Fruit fly (Drosophila melanogaster) whole organism, wandering third instar larva: ENCODE measurements around the gene meru.

ENCODE experiments used
- CG32264 ChIP-seq: fragments of 200-800 bp; sonication (Bioruptor generic); optimal IDR thresholded peaks from 2 replicates; lab custom pipeline; 2016; ENCODE audit warnings: missing biosample characterization, missing genetic modification characterization
- CrebA ChIP-seq: fragments of 200-800 bp; sonication (Bioruptor generic); optimal IDR thresholded peaks from 2 replicates; lab custom pipeline; 2016; ENCODE audit warnings: missing biosample characterization, mild to moderate bottlenecking, missing genetic modification characterization, borderline replicate concordance
- GATAd ChIP-seq: sonication (Bioruptor generic); optimal IDR thresholded peaks from 2 replicates; lab custom pipeline; 2016; ENCODE audit warnings: missing biosample characterization, missing genetic modification characterization
- Hr78 ChIP-seq: fragments of >200 bp; optimal IDR thresholded peaks from 2 replicates; lab custom pipeline; 2017; ENCODE audit warnings: missing biosample characterization, missing genetic modification characterization
- Jra ChIP-seq: sonication (Bioruptor generic); optimal IDR thresholded peaks from 2 replicates; lab custom pipeline; 2016; ENCODE audit warnings: missing biosample characterization, missing genetic modification characterization
- N ChIP-seq: fragments of >200 bp; optimal IDR thresholded peaks from 2 replicates; lab custom pipeline; 2018; ENCODE audit warnings: missing biosample characterization, missing external identifiers, missing genetic modification characterization
- OdsH ChIP-seq: fragments of 200-800 bp; sonication (Bioruptor generic); optimal IDR thresholded peaks from 2 replicates; lab custom pipeline; 2016; ENCODE audit warnings: missing biosample characterization, mild to moderate bottlenecking, missing genetic modification characterization
- Sp1 ChIP-seq: fragments of 200-800 bp; sonication (Bioruptor generic); optimal IDR thresholded peaks from 3 replicates; lab custom pipeline; 2019; ENCODE audit warnings: missing biosample characterization, mild to moderate bottlenecking, missing genetic modification characterization, moderate library complexity
- brk ChIP-seq: fragments of 200-800 bp; sonication (Bioruptor generic); optimal IDR thresholded peaks from 2 replicates; lab custom pipeline; 2016; ENCODE audit warnings: missing biosample characterization, mild to moderate bottlenecking, missing genetic modification characterization
- dmrt93B ChIP-seq: fragments of 200-800 bp; sonication (Bioruptor generic); optimal IDR thresholded peaks from 2 replicates; lab custom pipeline; 2018; ENCODE audit warnings: missing biosample characterization, mild to moderate bottlenecking, missing genetic modification characterization
- dsf ChIP-seq: sonication (Bioruptor generic); optimal IDR thresholded peaks from 2 replicates; lab custom pipeline; 2016; ENCODE audit warnings: missing biosample characterization, missing genetic modification characterization, borderline replicate concordance
- psq ChIP-seq: fragments of 200-800 bp; sonication (Bioruptor generic); optimal IDR thresholded peaks from 3 replicates; lab custom pipeline; 2017; ENCODE audit warnings: missing biosample characterization, mild to moderate bottlenecking, missing genetic modification characterization, moderate library complexity
- sv ChIP-seq: fragments of 200-800 bp; sonication (Bioruptor generic); optimal IDR thresholded peaks from 3 replicates; lab custom pipeline; 2016; ENCODE audit warnings: missing biosample characterization, missing genetic modification characterization

- no peak for TF ChIP-seq CG32264 (GFP tag; lab: Kevin White, UChicago)
- TF ChIP-seq sv (GFP tag; lab: Kevin White, UChicago), result no peak
- no peak for TF ChIP-seq Sp1 (GFP tag; lab: Kevin White, UChicago)
- no peak for TF ChIP-seq GATAd (GFP tag; lab: Kevin White, UChicago)
- TF ChIP-seq Hr78 (GFP tag; lab: Kevin White, UChicago), result no peak
- TF ChIP-seq brk, result no peak
- TF ChIP-seq dmrt93B (GFP tag; lab: Kevin White, UChicago), result no peak
- TF ChIP-seq OdsH (GFP tag; lab: Kevin White, UChicago), result no peak
- no peak for TF ChIP-seq dsf (GFP tag; lab: Kevin White, UChicago)
- TF ChIP-seq Jra (GFP tag; lab: Kevin White, UChicago), result no peak
- no peak for TF ChIP-seq psq (GFP tag; lab: Kevin White, UChicago)
- no peak for TF ChIP-seq N (GFP tag; lab: Kevin White, UChicago)
- TF ChIP-seq CrebA (GFP tag; lab: Kevin White, UChicago), result no peak
Measured at dm6 chr3L:15843962-15844361, at the start of gene meru.
